Fruit fly (Drosophila melanogaster): ENCODE measurements around the gene CG7518.

Gene CG7518

dm6 chr3R:13010905-13011620, 13.2 kb downstream of the CG7518 start, which contains the start of gene CG8031:
CG8031 (minus strand) TSS chr3R:13011310.
- TF ChIP-seq CG4496 (GFP tag; IDR thresholded peaks at IDR 0.05) (0 out of 3 replicates have a peak, but pooled peaks have one; percentile 29), CG12605 (GFP tag; IDR thresholded peaks at IDR 0.05) (no peak), CG8159 (tag; optimal IDR thresholded peaks at IDR 0.05) (peak; percentile 99), Pif1A (GFP tag; optimal IDR thresholded peaks at IDR 0.05) (no peak), CG17806 (tag; optimal IDR thresholded peaks at IDR 0.05) (no peak), CG34367 (tag; optimal IDR thresholded peaks at IDR 0.05) (no peak), rn (GFP tag; IDR thresholded peaks at IDR 0.05) (no peak), CG9948 (tag; optimal IDR thresholded peaks at IDR 0.05) (no peak), gl (tag; optimal IDR thresholded peaks at IDR 0.05) (no peak), Ets98B (GFP tag; IDR thresholded peaks at IDR 0.05) (peak; percentile 12; the same call in 1 of the 2 replicates), CG14655 (GFP tag; optimal IDR thresholded peaks at IDR 0.05) (no peak), fd96Ca (GFP tag; IDR thresholded peaks at IDR 0.05) (no peak), CG32121 (GFP tag; IDR thresholded peaks at IDR 0.05) (no peak), CG8301 (tag; optimal IDR thresholded peaks at IDR 0.05) (no peak), CG10348 (GFP tag; IDR thresholded peaks at IDR 0.05) (no peak), Snoo (tag; optimal IDR thresholded peaks at IDR 0.05) (no peak), EcR (GFP tag; optimal IDR thresholded peaks at IDR 0.05) (peak; percentile 100), CG13204 (GFP tag; optimal IDR thresholded peaks at IDR 0.05) (no peak), Pif1B (GFP tag; optimal IDR thresholded peaks at IDR 0.05) (no peak)

- TF ChIP-seq CG4496 (GFP tag; IDR thresholded peaks at IDR 0.05) (peak; percentile 23; the same call in 1 of the 3 replicates), Pif1B (GFP tag; optimal IDR thresholded peaks at IDR 0.05) (no peak), CG12605 (GFP tag; IDR thresholded peaks at IDR 0.05) (peak; percentile 14; the same call in 1 of the 2 replicates)
Measured at dm6 chr3R:13011621-13011963, 13.7 kb downstream of the CG7518 start, which contains the start of gene CtBP. CtBP (plus strand) TSS chr3R:13011649.

dm6 chr3R:13012351-13012750, 14.5 kb downstream of the CG7518 start:
- TF ChIP-seq CG15710 (tag; optimal IDR thresholded peaks at IDR 0.05) (peak; percentile 65), CG14655 (GFP tag; optimal IDR thresholded peaks at IDR 0.05) (no peak), Snoo (tag; optimal IDR thresholded peaks at IDR 0.05) (peak; percentile 47), gl (tag; optimal IDR thresholded peaks at IDR 0.05) (peak; percentile 58), CG4496 (GFP tag; IDR thresholded peaks at IDR 0.05) (peak; percentile 91), rn (GFP tag; IDR thresholded peaks at IDR 0.05) (peak; percentile 43; the same call in 1 of the 2 replicates), CG8301 (tag; optimal IDR thresholded peaks at IDR 0.05) (peak; percentile 60), CG17806 (tag; optimal IDR thresholded peaks at IDR 0.05) (peak; percentile 56), CG9948 (tag; optimal IDR thresholded peaks at IDR 0.05) (peak; percentile 47), Pif1B (GFP tag; optimal IDR thresholded peaks at IDR 0.05) (peak; percentile 63), CG32121 (GFP tag; IDR thresholded peaks at IDR 0.05) (peak; percentile 91), CG10348 (GFP tag; IDR thresholded peaks at IDR 0.05) (peak; percentile 48; the same call in 1 of the 2 replicates), CG12605 (GFP tag; IDR thresholded peaks at IDR 0.05) (peak; percentile 73; the same call in 1 of the 2 replicates), EcR (GFP tag; optimal IDR thresholded peaks at IDR 0.05) (peak; percentile 72), Ets98B (GFP tag; IDR thresholded peaks at IDR 0.05) (peak; percentile 89), Pif1A (GFP tag; optimal IDR thresholded peaks at IDR 0.05) (peak; percentile 75), CG8159 (tag; optimal IDR thresholded peaks at IDR 0.05) (peak; percentile 68), D1 (tag; optimal IDR thresholded peaks at IDR 0.05) (no peak), CG13204 (GFP tag; optimal IDR thresholded peaks at IDR 0.05) (peak; percentile 47), fd96Ca (GFP tag; IDR thresholded peaks at IDR 0.05) (peak; percentile 90), CG34367 (tag; optimal IDR thresholded peaks at IDR 0.05) (peak; percentile 53)

- TF ChIP-seq CG15710 (tag; optimal IDR thresholded peaks at IDR 0.05) (no peak), fd96Ca (GFP tag; IDR thresholded peaks at IDR 0.05) (peak; percentile 32; the same call in 1 of the 3 replicates), CG12605 (GFP tag; IDR thresholded peaks at IDR 0.05) (peak; percentile 18; the same call in 1 of the 2 replicates), Pif1B (GFP tag; optimal IDR thresholded peaks at IDR 0.05) (no peak), CG14655 (GFP tag; optimal IDR thresholded peaks at IDR 0.05) (no peak), CG4496 (GFP tag; IDR thresholded peaks at IDR 0.05) (0 out of 3 replicates have a peak, but pooled peaks have one; percentile 16), CG32121 (GFP tag; IDR thresholded peaks at IDR 0.05) (0 out of 2 replicates have a peak, but pooled peaks have one; percentile 14), CG34367 (tag; optimal IDR thresholded peaks at IDR 0.05) (no peak), CG13204 (GFP tag; optimal IDR thresholded peaks at IDR 0.05) (peak; percentile 70), CG17806 (tag; optimal IDR thresholded peaks at IDR 0.05) (no peak)
Measured at dm6 chr3R:13012990-13013389, 15.1 kb downstream of the CG7518 start.

- no peak for TF ChIP-seq CG8301 (tag; optimal IDR thresholded peaks at IDR 0.05)
- no peak for TF ChIP-seq CG9948 (tag; optimal IDR thresholded peaks at IDR 0.05)
- TF ChIP-seq CG4496 (GFP tag; IDR thresholded peaks at IDR 0.05) = peak; percentile 58
- TF ChIP-seq CG14655 (GFP tag; optimal IDR thresholded peaks at IDR 0.05) = peak; percentile 22
- TF ChIP-seq Ets98B (GFP tag; IDR thresholded peaks at IDR 0.05) = peak; percentile 34
- TF ChIP-seq D1 (tag; optimal IDR thresholded peaks at IDR 0.05) = no peak
- no peak for TF ChIP-seq CG15710 (tag; optimal IDR thresholded peaks at IDR 0.05)
- TF ChIP-seq EcR (GFP tag; optimal IDR thresholded peaks at IDR 0.05) = no peak
- TF ChIP-seq CG17806 (tag; optimal IDR thresholded peaks at IDR 0.05) = no peak
- no peak for TF ChIP-seq CG10348 (GFP tag; IDR thresholded peaks at IDR 0.05)
- TF ChIP-seq CG34367 (tag; optimal IDR thresholded peaks at IDR 0.05) = no peak
- no peak for TF ChIP-seq gl (tag; optimal IDR thresholded peaks at IDR 0.05)
- TF ChIP-seq CG13204 (GFP tag; optimal IDR thresholded peaks at IDR 0.05) = no peak
- TF ChIP-seq Snoo (tag; optimal IDR thresholded peaks at IDR 0.05) = no peak
- TF ChIP-seq CG32121 (GFP tag; IDR thresholded peaks at IDR 0.05) = peak; percentile 54; the same call in 1 of the 2 replicates
- no peak for TF ChIP-seq Pif1B (GFP tag; optimal IDR thresholded peaks at IDR 0.05)
- TF ChIP-seq rn (GFP tag; IDR thresholded peaks at IDR 0.05) = 0 out of 2 replicates have a peak, but pooled peaks have one; percentile 30
- TF ChIP-seq Pif1A (GFP tag; optimal IDR thresholded peaks at IDR 0.05) = no peak
- TF ChIP-seq CG12605 (GFP tag; IDR thresholded peaks at IDR 0.05) = 0 out of 2 replicates have a peak, but pooled peaks have one; percentile 9
- TF ChIP-seq CG8159 (tag; optimal IDR thresholded peaks at IDR 0.05) = no peak
- TF ChIP-seq fd96Ca (GFP tag; IDR thresholded peaks at IDR 0.05) = peak; percentile 48; the same call in 2 of the 3 replicates
Measured at dm6 chr3R:13014168-13014881, 16.4 kb downstream of the CG7518 start.
